Worm (Caenorhabditis elegans) whole organism, early embryonic: ENCODE data around the gene idh-1.

Experiments
- ama-1 ChIP-seq: fragments of 150-350 bp; optimal IDR thresholded peaks from 2 replicates; lab custom pipeline; 2014
- ceh-13 ChIP-seq: fragments of 200-800 bp; sonication (Bioruptor generic); optimal IDR thresholded peaks from 2 replicates; lab custom pipeline; 2018; ENCODE audit warnings: mild to moderate bottlenecking, missing genetic modification characterization, missing compliant biosample characterization

DNA sequence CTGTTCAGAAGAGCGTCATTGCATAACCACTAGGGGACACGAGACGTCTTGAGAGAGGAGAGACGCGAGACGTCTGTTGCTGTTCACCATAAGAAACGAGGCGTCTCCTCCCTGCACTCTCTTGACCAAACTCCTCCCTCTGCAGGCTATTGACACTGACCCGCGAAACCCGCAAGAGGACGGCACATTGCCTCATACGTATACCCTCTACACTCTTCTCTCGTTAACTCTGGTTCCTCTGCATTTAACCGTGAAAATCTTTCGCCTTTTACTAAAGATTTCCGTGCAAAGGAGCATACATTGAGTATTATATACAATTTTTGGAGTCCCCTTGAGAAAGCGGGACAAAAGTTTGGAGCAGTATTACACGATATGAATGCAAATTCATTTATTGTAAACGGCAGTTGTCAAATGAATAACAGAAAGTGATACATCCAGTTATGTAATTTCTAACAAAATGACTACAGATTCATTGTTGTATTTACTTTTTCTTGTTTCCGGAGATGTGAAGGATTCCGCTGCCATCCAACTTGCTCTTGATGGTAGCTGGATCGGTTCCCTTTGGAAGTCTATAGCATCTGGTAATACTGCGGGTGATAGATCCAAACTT is 3.6 kb upstream of the idh-1 start:
- TF ChIP-seq ceh-13 (GFP tag; lab: Kevin White, UChicago): no peak
- peak; percentile 93 for TF ChIP-seq ama-1 (lab: Kevin White, UChicago)
